Worm (Caenorhabditis elegans) whole organism, L1 larva: ENCODE data around the gene actl-1.

Source experiments
- ama-1 ChIP-seq: fragments of 150-350 bp; optimal IDR thresholded peaks from 2 replicates; lab custom pipeline; 2014
- ceh-82 ChIP-seq, 3 experiments: fragments of 150-350 bp in 1 of 3; sonication (generic microtip) in 2 of 3; optimal IDR thresholded peaks; 2 replicates each; lab custom pipeline; 2014 to 2017; ENCODE audit warnings: missing biosample characterization in 3 of 3, missing genetic modification characterization in 3 of 3
- ceh-90 ChIP-seq: sonication (generic microtip); optimal IDR thresholded peaks from 2 replicates; lab custom pipeline; 2016; ENCODE audit warnings: missing genetic modification characterization, missing compliant biosample characterization
- dpl-1 ChIP-seq, 3 experiments: fragments of 150-350 bp in 2 of 3; sonication (generic microtip) in 1 of 3; optimal IDR thresholded peaks; 2 replicates each; lab custom pipeline; 2014 to 2017; ENCODE audit warnings: missing biosample characterization in 3 of 3, missing genetic modification characterization in 3 of 3, missing genetic modification reagents in 3 of 3
- jun-1 ChIP-seq: fragments of 150-350 bp; optimal IDR thresholded peaks from 2 replicates; lab custom pipeline; 2014; ENCODE audit warnings: missing biosample characterization, missing genetic modification reagents, missing genetic modification characterization
- unc-86 ChIP-seq: sonication (generic microtip); optimal IDR thresholded peaks from 2 replicates; lab custom pipeline; 2016; ENCODE audit warnings: missing genetic modification characterization, missing compliant biosample characterization

ce11 chrX:6462995-6463462, 36.6 kb downstream of the actl-1 start, which contains the start of gene C15B12.2:
- TF ChIP-seq ama-1: no peak
- TF ChIP-seq jun-1: no peak
- no peak for TF ChIP-seq unc-86 (tag; lab: Kevin White, UChicago)
- no peak for TF ChIP-seq dpl-1 (GFP tag; optimal IDR thresholded peaks at IDR 0.05; lab: Kevin White, UChicago)
- TF ChIP-seq ceh-82 (tag; optimal IDR thresholded peaks at IDR 0.05; lab: Kevin White, UChicago): no peak
- TF ChIP-seq ceh-90 (tag; lab: Kevin White, UChicago): no peak
